Fruit fly (Drosophila melanogaster): Measurements from ENCODE around the gene Acp33A.

Acp33A gene

DNA sequence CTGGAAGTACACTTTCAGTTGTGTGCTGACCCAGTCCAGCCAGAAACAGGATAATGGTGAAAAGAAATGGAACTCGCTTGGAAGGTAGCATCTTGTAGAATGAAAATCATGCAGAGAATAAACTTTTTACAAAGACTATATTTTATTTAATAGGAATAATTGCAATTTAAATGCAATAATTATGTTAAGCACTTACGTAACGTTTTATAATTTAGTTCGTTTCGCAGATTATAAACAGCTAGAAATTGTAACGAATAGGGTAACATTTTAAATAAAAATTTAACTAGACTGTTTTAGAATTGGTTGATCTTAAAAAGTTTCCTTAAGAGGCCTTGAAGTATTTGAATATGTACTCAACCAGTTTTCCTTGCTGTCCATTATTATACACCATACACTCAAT lies at the start of gene Acp33A:
Gene Acp33A, minus strand, starts transcription at position 101 of the 400 bp plus-strand sequence.
- TF ChIP-seq fd59A (GFP tag; optimal IDR thresholded peaks at IDR 0.05) (no peak), CG10631 (GFP tag; optimal IDR thresholded peaks at IDR 0.05) (no peak), Sox14 (GFP tag; optimal IDR thresholded peaks at IDR 0.05) (no peak), Ets96B (tag; optimal IDR thresholded peaks at IDR 0.05) (no peak), CG31627 (GFP tag; optimal IDR thresholded peaks at IDR 0.05) (no peak), Smox (GFP tag; optimal IDR thresholded peaks at IDR 0.05) (no peak), CG4318 (GFP tag; optimal IDR thresholded peaks at IDR 0.05) (no peak), Hr38 (GFP tag; optimal IDR thresholded peaks at IDR 0.05) (no peak), Met (GFP tag; optimal IDR thresholded peaks at IDR 0.05) (no peak)

DNA sequence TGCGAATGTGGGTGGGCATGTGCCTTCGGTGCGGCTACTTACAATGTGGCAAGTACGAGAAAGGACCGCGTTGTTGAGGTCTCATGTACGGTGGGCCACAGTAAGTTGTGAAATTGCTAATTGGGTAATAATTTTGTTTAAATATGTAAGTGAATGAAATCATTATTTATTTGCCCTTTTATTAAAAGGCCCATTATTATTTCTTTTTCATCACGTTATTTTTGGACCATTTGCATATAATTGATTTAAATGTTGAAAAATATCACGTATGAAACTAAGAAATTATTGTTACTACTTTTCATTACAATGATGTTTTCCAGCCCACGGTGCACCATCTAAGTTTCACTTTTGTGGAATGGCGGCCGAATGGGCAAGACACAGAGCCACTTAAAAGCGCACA lies 36.8 kb upstream of the Acp33A start:
- TF ChIP-seq Eip78C (GFP tag) (peak; percentile 62), CG32006 (GFP tag; optimal IDR thresholded peaks at IDR 0.05) (peak; percentile 11), CG8632 (GFP tag; optimal IDR thresholded peaks at IDR 0.05) (no peak), Hr4 (GFP tag; optimal IDR thresholded peaks at IDR 0.05) (no peak), CG6808 (GFP tag; optimal IDR thresholded peaks at IDR 0.05) (no peak)

DNA sequence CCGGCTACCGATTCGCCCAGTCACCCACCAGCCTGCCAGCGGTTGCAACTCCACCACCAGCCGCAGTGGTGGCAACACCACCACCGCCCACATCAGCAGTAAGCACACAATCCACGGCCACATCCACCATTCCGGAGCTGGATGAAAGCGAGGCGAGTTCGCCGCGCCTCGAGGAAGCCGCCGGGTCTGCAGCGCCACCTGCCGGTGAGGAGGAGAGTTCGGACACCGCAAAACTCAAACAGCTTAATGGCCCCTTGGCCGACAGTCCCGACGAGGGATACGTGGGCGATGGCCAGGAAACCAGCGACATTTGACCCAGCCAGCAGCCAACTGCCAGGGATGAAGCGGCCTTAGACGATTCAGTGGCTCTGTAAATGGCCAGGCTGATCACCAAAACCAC lies 32.7 kb upstream of the Acp33A start:
- no peak for TF ChIP-seq CG6808 (GFP tag; optimal IDR thresholded peaks at IDR 0.05)
- no peak for TF ChIP-seq Eip93F (GFP tag; optimal IDR thresholded peaks at IDR 0.05)
- no peak for TF ChIP-seq CG3032 (tag; optimal IDR thresholded peaks at IDR 0.05)
- no peak for TF ChIP-seq CG8319 (GFP tag; optimal IDR thresholded peaks at IDR 0.05)
- TF ChIP-seq cyc (GFP tag; optimal IDR thresholded peaks at IDR 0.05), result no peak
- no peak for TF ChIP-seq Eip78C (GFP tag)
- no peak for TF ChIP-seq esn (GFP tag; optimal IDR thresholded peaks at IDR 0.05)
- no peak for TF ChIP-seq pdm3 (GFP tag; optimal IDR thresholded peaks at IDR 0.05)
- TF ChIP-seq CG8632 (GFP tag; optimal IDR thresholded peaks at IDR 0.05), result no peak
- TF ChIP-seq CG6792 (GFP tag; optimal IDR thresholded peaks at IDR 0.05), result no peak
- TF ChIP-seq fd85E (GFP tag; optimal IDR thresholded peaks at IDR 0.05), result no peak
- TF ChIP-seq CG4318 (GFP tag; optimal IDR thresholded peaks at IDR 0.05), result no peak
- TF ChIP-seq topi (GFP tag; optimal IDR thresholded peaks at IDR 0.05), result no peak
- no peak for TF ChIP-seq CG10669 (GFP tag; optimal IDR thresholded peaks at IDR 0.05)
- no peak for TF ChIP-seq CG9139 (GFP tag; optimal IDR thresholded peaks at IDR 0.05)
- TF ChIP-seq Sox15 (GFP tag; optimal IDR thresholded peaks at IDR 0.05), result no peak
- no peak for TF ChIP-seq CG3919 (GFP tag; optimal IDR thresholded peaks at IDR 0.05)
- no peak for TF ChIP-seq Hr4 (GFP tag; optimal IDR thresholded peaks at IDR 0.05)
- no peak for TF ChIP-seq achi (GFP tag; optimal IDR thresholded peaks at IDR 0.05)

DNA sequence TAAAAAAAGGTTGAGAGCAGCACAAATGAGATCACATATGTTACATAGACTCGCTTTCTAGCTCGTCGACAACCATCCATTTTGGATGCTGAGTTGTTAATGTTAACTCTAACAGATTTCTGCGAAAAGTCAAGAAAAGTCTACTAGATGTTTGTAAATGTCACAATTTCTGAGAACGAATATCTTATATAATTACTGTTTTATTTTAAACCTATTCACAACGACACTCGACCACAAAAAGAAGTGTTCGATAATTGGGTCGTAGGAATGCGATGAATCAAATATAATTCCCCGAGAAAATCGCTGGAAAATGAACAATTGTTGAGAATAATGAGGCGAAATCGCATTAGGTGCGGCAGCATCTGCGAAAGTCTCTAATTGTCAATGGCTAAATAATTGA lies 20.2 kb upstream of the Acp33A start, which contains the start of gene spag4:
Gene spag4, minus strand, starts transcription at position 101 of the 400 bp plus-strand sequence.
- no peak for TF ChIP-seq Hr4 (GFP tag; optimal IDR thresholded peaks at IDR 0.05)
- no peak for TF ChIP-seq Met (GFP tag; optimal IDR thresholded peaks at IDR 0.05)
- TF ChIP-seq dac (GFP tag; optimal IDR thresholded peaks at IDR 0.05), result no peak
- TF ChIP-seq CG3919 (GFP tag; optimal IDR thresholded peaks at IDR 0.05), result no peak
- TF ChIP-seq ss (GFP tag; optimal IDR thresholded peaks at IDR 0.05), result no peak
- no peak for TF ChIP-seq CG7368 (GFP tag; optimal IDR thresholded peaks at IDR 0.05)
- no peak for TF ChIP-seq CG6276 (GFP tag; optimal IDR thresholded peaks at IDR 0.05)
- no peak for TF ChIP-seq salr (GFP tag; optimal IDR thresholded peaks at IDR 0.05)
- no peak for TF ChIP-seq CG9139 (GFP tag; optimal IDR thresholded peaks at IDR 0.05)
- TF ChIP-seq Gug (GFP tag; IDR thresholded peaks at IDR 0.05), result no peak
- TF ChIP-seq Eip93F (GFP tag; optimal IDR thresholded peaks at IDR 0.05), result no peak
- TF ChIP-seq Hr39 (GFP tag; optimal IDR thresholded peaks at IDR 0.05), result no peak
- TF ChIP-seq Lpt (GFP tag; optimal IDR thresholded peaks at IDR 0.05), result no peak
- TF ChIP-seq CG1621 (tag; optimal IDR thresholded peaks at IDR 0.05), result no peak
- TF ChIP-seq CG11294 (GFP tag; IDR thresholded peaks at IDR 0.05), result no peak
